Worm (Caenorhabditis elegans): Measurements from ENCODE around the gene ztf-13.

ztf-13 gene

ce11 chrX:3110576-3110975 is 8.6 kb upstream of the ztf-13 start, which contains the start of gene gpcp-1:
gpcp-1 (minus strand) TSS chrX:3110628.
- TF ChIP-seq C34B4.2 (tag; optimal IDR thresholded peaks at IDR 0.05) (no peak), efl-1 (optimal IDR thresholded peaks at IDR 0.05) (no peak), efl-1 (GFP tag; optimal IDR thresholded peaks at IDR 0.05 in 1 of 2) (peak in 1 of 2 experiments; percentile 64), Y116A8C.19 (tag; optimal IDR thresholded peaks at IDR 0.05; ENCODE audit: borderline replicate concordance) (no peak), ztf-11 (tag; optimal IDR thresholded peaks at IDR 0.05) (no peak), elt-2 (tag; optimal IDR thresholded peaks at IDR 0.05) (peak; percentile 75)

ce11 chrX:3108603-3109002 is 6.6 kb upstream of the ztf-13 start:
- peak; percentile 89 for TF ChIP-seq unc-130 (tag; optimal IDR thresholded peaks at IDR 0.05)
- no peak for TF ChIP-seq aha-1 (tag; optimal IDR thresholded peaks at IDR 0.05)
- no peak for TF ChIP-seq lin-13 (GFP tag; optimal IDR thresholded peaks at IDR 0.05)
- TF ChIP-seq mdl-1 (tag; optimal IDR thresholded peaks at IDR 0.05): peak in 1 of 2 experiments; percentile 79
- TF ChIP-seq lin-35 (GFP tag; optimal IDR thresholded peaks at IDR 0.05): peak; percentile 7 to 16
- TF ChIP-seq elt-3 (tag; optimal IDR thresholded peaks at IDR 0.05): no peak
- TF ChIP-seq nhr-71 (tag; optimal IDR thresholded peaks at IDR 0.05): peak; percentile 81
- TF ChIP-seq pqm-1 (tag; optimal IDR thresholded peaks at IDR 0.05): no peak
- peak; percentile 17; the same call in 1 of the 2 replicates for TF ChIP-seq unc-98 (GFP tag; IDR thresholded peaks at IDR 0.05)
- TF ChIP-seq unc-62 (GFP tag; optimal IDR thresholded peaks at IDR 0.05): no peak
- no peak for TF ChIP-seq snpc-4 (tag; optimal IDR thresholded peaks at IDR 0.05)
- no peak for TF ChIP-seq fkh-4 (tag; optimal IDR thresholded peaks at IDR 0.05; ENCODE audit: borderline replicate concordance)
- TF ChIP-seq lin-14 (GFP tag; optimal IDR thresholded peaks at IDR 0.05): peak; percentile 81
- no peak for TF ChIP-seq nhr-76 (tag; optimal IDR thresholded peaks at IDR 0.05)
- peak; percentile 32 for TF ChIP-seq nhr-47 (tag; optimal IDR thresholded peaks at IDR 0.05)
- peak; percentile 76 for TF ChIP-seq nhr-19 (GFP tag; conservative IDR thresholded peaks at IDR 0.05)
- peak; percentile 33 for TF ChIP-seq tbx-2 (tag; optimal IDR thresholded peaks at IDR 0.05)
- TF ChIP-seq ceh-82 (tag; optimal IDR thresholded peaks at IDR 0.05): no peak
- no peak for TF ChIP-seq nhr-28 (tag; optimal IDR thresholded peaks at IDR 0.05)
- TF ChIP-seq ces-1 (GFP tag; optimal IDR thresholded peaks at IDR 0.05): no peak
- TF ChIP-seq snu-23 (GFP tag; optimal IDR thresholded peaks at IDR 0.05): peak; percentile 38
- TF ChIP-seq blmp-1 (tag; optimal IDR thresholded peaks at IDR 0.05): no peak
- peak; percentile 84 for TF ChIP-seq rnt-1 (tag; optimal IDR thresholded peaks at IDR 0.05)
- TF ChIP-seq mab-9 (GFP tag; IDR thresholded peaks at IDR 0.05): no peak
- TF ChIP-seq unc-30 (tag; optimal IDR thresholded peaks at IDR 0.05): no peak
- no peak for TF ChIP-seq Y116A8C.19 (tag; optimal IDR thresholded peaks at IDR 0.05; ENCODE audit: borderline replicate concordance)
- no peak for TF ChIP-seq efl-3 (GFP tag; optimal IDR thresholded peaks at IDR 0.05)
- no peak for TF ChIP-seq C04F5.9 (tag; optimal IDR thresholded peaks at IDR 0.05)
- no peak for TF ChIP-seq nhr-84 (tag; optimal IDR thresholded peaks at IDR 0.05)
- TF ChIP-seq fos-1 (tag; optimal IDR thresholded peaks at IDR 0.05): no peak
- TF ChIP-seq hlh-17 (GFP tag; optimal IDR thresholded peaks at IDR 0.05; ENCODE audit: borderline replicate concordance): no peak
- no peak for TF ChIP-seq dsc-1 (tag; optimal IDR thresholded peaks at IDR 0.05)
- TF ChIP-seq ztf-4 (tag; optimal IDR thresholded peaks at IDR 0.05): peak; percentile 44
- no peak for TF ChIP-seq nhr-12 (tag; optimal IDR thresholded peaks at IDR 0.05)
- no peak for TF ChIP-seq pag-3 (tag; optimal IDR thresholded peaks at IDR 0.05; ENCODE audit: borderline replicate concordance, insufficient read depth)
- no peak for TF ChIP-seq zip-4 (GFP tag; optimal IDR thresholded peaks at IDR 0.05)
- no peak for TF ChIP-seq hlh-4 (tag; optimal IDR thresholded peaks at IDR 0.05)
- TF ChIP-seq mep-1 (tag; optimal IDR thresholded peaks at IDR 0.05): no peak
- peak; percentile 55 for TF ChIP-seq lir-3 (tag; optimal IDR thresholded peaks at IDR 0.05; ENCODE audit: poor library complexity)
- TF ChIP-seq C34B4.2 (tag; optimal IDR thresholded peaks at IDR 0.05): no peak
- no peak for TF ChIP-seq egl-13 (tag; optimal IDR thresholded peaks at IDR 0.05)
- peak; percentile 54 for TF ChIP-seq nhr-20 (tag; optimal IDR thresholded peaks at IDR 0.05)
- no peak for TF ChIP-seq ceh-63 (GFP tag; optimal IDR thresholded peaks at IDR 0.05)
- TF ChIP-seq dpl-1 (GFP tag; optimal IDR thresholded peaks at IDR 0.05): no peak
- TF ChIP-seq nhr-11 (tag; optimal IDR thresholded peaks at IDR 0.05): no peak
- no peak for TF ChIP-seq ets-5 (GFP tag; IDR thresholded peaks at IDR 0.05)
- TF ChIP-seq ceh-88 (GFP tag; IDR thresholded peaks at IDR 0.05): no peak
